Worm (Caenorhabditis elegans) whole organism, young adult: ENCODE measurements around the gene T21D12.11.

Experiments used
- C17E4.6 ChIP-seq: fragments of 200-800 bp; sonication (Bioruptor generic); IDR thresholded peaks from 2 replicates; pipeline ENCODE4 v1.3.6; 2022; ENCODE audit warnings: missing genetic modification reagents, missing genetic modification characterization, missing compliant biosample characterization
- F49E8.2 ChIP-seq: sonication (generic microtip); optimal IDR thresholded peaks from 3 replicates; lab custom pipeline; 2017; ENCODE audit warnings: missing genetic modification characterization, mild to moderate bottlenecking, missing compliant biosample characterization, antibody characterized with exemption, moderate library complexity; ENCODE audit not compliant: insufficient read depth
- ama-1 ChIP-seq, 3 experiments: fragments of 150-350 bp in 1 of 3; sonication (generic microtip) in 2 of 3; optimal IDR thresholded peaks; 2 replicates each; lab custom pipeline; 2014 to 2018; ENCODE audit warnings: missing biosample characterization in 2 of 3, missing genetic modification characterization in 2 of 3, missing genetic modification reagents in 2 of 3
- aptf-3 ChIP-seq: fragments of 200-800 bp; sonication (Bioruptor generic); IDR thresholded peaks from 2 replicates; pipeline ENCODE4 v1.3.6; 2022; ENCODE audit warnings: missing genetic modification characterization, missing compliant biosample characterization
- dpl-1 ChIP-seq: fragments of 150-350 bp; optimal IDR thresholded peaks from 2 replicates; lab custom pipeline; 2014; ENCODE audit warnings: missing biosample characterization, missing genetic modification reagents, missing genetic modification characterization
- lin-35 ChIP-seq, 3 experiments: fragments of 150-350 bp in 2 of 3; sonication (generic microtip) in 1 of 3; optimal IDR thresholded peaks; 2 replicates each; lab custom pipeline; 2014 to 2018; ENCODE audit warnings: missing biosample characterization in 3 of 3, missing genetic modification characterization in 3 of 3, missing genetic modification reagents in 3 of 3
- nfya-1 ChIP-seq: sonication (generic microtip); optimal IDR thresholded peaks from 2 replicates; lab custom pipeline; 2017; ENCODE audit warnings: antibody characterized with exemption, missing compliant biosample characterization, missing genetic modification characterization, borderline replicate concordance; ENCODE audit not compliant: insufficient read depth
- rcor-1 ChIP-seq: fragments of 200-800 bp; sonication (Bioruptor generic); IDR thresholded peaks from 2 replicates; pipeline ENCODE4 v1.3.6; 2022; ENCODE audit warnings: missing genetic modification reagents, missing genetic modification characterization, missing compliant biosample characterization
- sea-2 ChIP-seq: fragments of 200-800 bp; sonication (Bioruptor generic); IDR thresholded peaks from 2 replicates; pipeline ENCODE4 v1.3.6; 2022; ENCODE audit warnings: missing genetic modification characterization, missing compliant biosample characterization
- snpc-4 ChIP-seq, 5 experiments: fragments of 150-350 bp in 1 of 5; sonication (generic microtip) in 4 of 5; optimal IDR thresholded peaks; 2 replicates each; lab custom pipeline; 2014 to 2018; ENCODE audit warnings: missing genetic modification characterization in 5 of 5, missing biosample characterization in 3 of 5, antibody characterized with exemption in 2 of 5, mild to moderate bottlenecking in 2 of 5, missing compliant biosample characterization in 2 of 5, missing genotype in 2 of 5, moderate library complexity in 2 of 5, missing genetic modification reagents in 1 of 5
- xnd-1 ChIP-seq: sonication (generic microtip); optimal IDR thresholded peaks from 2 replicates; lab custom pipeline; 2016; ENCODE audit warnings: missing genotype, missing genetic modification reagents, missing genetic modification characterization, missing compliant biosample characterization

- TF ChIP-seq ama-1 (optimal IDR thresholded peaks at IDR 0.05; lab: Kevin White, UChicago) (no peak), ama-1 (GFP tag; optimal IDR thresholded peaks at IDR 0.05; lab: Kevin White, UChicago) (no peak), lin-35 (GFP tag; optimal IDR thresholded peaks at IDR 0.05; lab: Kevin White, UChicago) (peak in 1 of 3 experiments; percentile 82), F49E8.2 (tag; lab: Kevin White, UChicago) (peak; percentile 5), rcor-1 (GFP tag; lab: Robert Waterston, UW) (peak; percentile 17; the same call in 1 of the 2 replicates), nfya-1 (tag; lab: Kevin White, UChicago) (no peak), xnd-1 (no peak), dpl-1 (GFP tag; lab: Kevin White, UChicago) (peak; percentile 71), snpc-4 (GFP tag; optimal IDR thresholded peaks at IDR 0.05; lab: Kevin White, UChicago) (no peak), snpc-4 (tag; optimal IDR thresholded peaks at IDR 0.05; lab: Kevin White, UChicago) (peak in 1 of 4 experiments; percentile 45), sea-2 (GFP tag; lab: Robert Waterston, UW) (no peak), aptf-3 (GFP tag; lab: Robert Waterston, UW) (no peak), C17E4.6 (GFP tag; lab: Robert Waterston, UW) (no peak)
These were observed 13.8 kb upstream of the T21D12.11 start, which contains the start of gene rcat-1 for ce11 chrIV:255379-255857.
